Fruit fly (Drosophila melanogaster): ENCODE results near the gene Ugt35A1.

DNA sequence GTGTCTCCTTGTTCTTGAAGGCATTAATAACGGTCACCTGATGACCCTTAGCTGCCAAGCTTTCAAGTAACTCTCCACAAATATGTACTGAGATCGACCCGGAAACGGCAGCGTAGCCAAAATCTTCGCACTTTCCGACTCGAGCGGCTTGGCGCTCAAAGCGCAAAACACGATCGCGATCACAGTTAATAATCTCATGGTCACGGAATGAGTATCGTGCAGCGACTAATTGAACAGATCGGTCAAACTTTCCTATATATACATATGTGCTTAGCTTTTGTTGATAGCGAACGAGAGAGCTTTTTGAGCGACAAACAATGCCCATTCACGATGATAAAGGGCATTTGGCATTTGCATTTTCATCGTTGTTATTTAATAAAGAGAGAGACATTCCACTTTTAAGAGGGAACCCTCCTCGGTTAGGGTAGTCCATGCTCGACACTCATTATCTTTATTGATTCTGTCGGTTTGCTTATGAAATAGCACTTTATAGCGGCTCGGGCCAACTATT is 44.3 kb downstream of the Ugt35A1 start, which contains the start of gene Ugt35C1:
- TF ChIP-seq CTCF (optimal IDR thresholded peaks at IDR 0.05): no peak
- no peak for TF ChIP-seq CG8478 (optimal IDR thresholded peaks at IDR 0.05)
